Worm (Caenorhabditis elegans) whole organism, early embryonic: Measurements from ENCODE around the gene kgb-2.
"Not testable (repeated sequence)": the region's sequence is repeated elsewhere in the genome, so short reads cannot be mapped to it uniquely, and the experiment has no call there.

Experiments
- B0310.2 ChIP-seq: sonication (generic microtip); optimal IDR thresholded peaks from 2 replicates; lab custom pipeline; 2016; ENCODE audit warnings: mild to moderate bottlenecking, missing genetic modification characterization, missing compliant biosample characterization
- F13C5.2 ChIP-seq: sonication (generic microtip); optimal IDR thresholded peaks from 2 replicates; lab custom pipeline; 2017; ENCODE audit warnings: mild to moderate bottlenecking, missing genetic modification characterization, inconsistent platforms, missing compliant biosample characterization
- aly-1 ChIP-seq: sonication (generic microtip); optimal IDR thresholded peaks from 2 replicates; lab custom pipeline; 2016; ENCODE audit warnings: missing genetic modification characterization, missing compliant biosample characterization
- ama-1 ChIP-seq: fragments of 150-350 bp; optimal IDR thresholded peaks from 2 replicates; lab custom pipeline; 2014
- ceh-13 ChIP-seq: fragments of 200-800 bp; sonication (Bioruptor generic); optimal IDR thresholded peaks from 2 replicates; lab custom pipeline; 2018; ENCODE audit warnings: mild to moderate bottlenecking, missing genetic modification characterization, missing compliant biosample characterization
- ceh-36 ChIP-seq: sonication (generic microtip); optimal IDR thresholded peaks from 2 replicates; lab custom pipeline; 2016; ENCODE audit warnings: missing genetic modification characterization, inconsistent platforms, missing compliant biosample characterization
- ets-7 ChIP-seq: sonication (generic microtip); optimal IDR thresholded peaks from 2 replicates; lab custom pipeline; 2016; ENCODE audit warnings: missing genotype, missing genetic modification characterization, missing compliant biosample characterization
- flt-1 ChIP-seq: fragments of 200-800 bp; sonication (Bioruptor generic); IDR thresholded peaks from 2 replicates; pipeline ENCODE4 v1.3.6; 2022; ENCODE audit warnings: missing genetic modification characterization, missing compliant biosample characterization
- hmbx-1 ChIP-seq: sonication (generic microtip); optimal IDR thresholded peaks from 2 replicates; lab custom pipeline; 2016; ENCODE audit warnings: mild to moderate bottlenecking, missing genetic modification characterization, missing compliant biosample characterization
- hmg-4 ChIP-seq: fragments of 200-800 bp; sonication (Bioruptor generic); optimal IDR thresholded peaks from 2 replicates; lab custom pipeline; 2018; ENCODE audit warnings: mild to moderate bottlenecking, missing genetic modification characterization, missing compliant biosample characterization
- hnd-1 ChIP-seq: sonication (generic microtip); optimal IDR thresholded peaks from 2 replicates; lab custom pipeline; 2016; ENCODE audit warnings: missing genetic modification characterization, missing compliant biosample characterization
- pes-1 ChIP-seq: fragments of 200-800 bp; sonication (Bioruptor generic); IDR thresholded peaks from 2 replicates; pipeline ENCODE4 v1.3.6; 2022; ENCODE audit warnings: missing genetic modification reagents, missing genetic modification characterization, missing compliant biosample characterization
- scrt-1 ChIP-seq: fragments of 200-800 bp; sonication (Bioruptor generic); IDR thresholded peaks from 2 replicates; pipeline ENCODE4 v1.3.6; 2022; ENCODE audit warnings: missing genetic modification characterization, missing compliant biosample characterization
- sea-1 ChIP-seq: fragments of 200-800 bp; sonication (Bioruptor generic); conservative IDR thresholded peaks from 2 replicates; pipeline ENCODE4 v1.3.6; 2022; ENCODE audit warnings: missing genetic modification characterization, missing compliant biosample characterization
- tbx-11 ChIP-seq: fragments of 200-800 bp; sonication (Bioruptor generic); IDR thresholded peaks from 2 replicates; pipeline ENCODE4 v1.3.6; 2022; ENCODE audit warnings: missing genetic modification characterization, missing compliant biosample characterization
- tbx-37 ChIP-seq: fragments of 200-800 bp; sonication (Bioruptor generic); conservative IDR thresholded peaks from 2 replicates; pipeline ENCODE4 v1.3.6; 2022; ENCODE audit warnings: missing genetic modification reagents, missing genetic modification characterization, missing compliant biosample characterization
- tra-4 ChIP-seq: sonication (generic microtip); optimal IDR thresholded peaks from 2 replicates; lab custom pipeline; 2017; ENCODE audit warnings: missing genetic modification characterization, missing compliant biosample characterization

kgb-2 gene

ce11 chrIV:3578667-3579066 is 27.9 kb upstream of the kgb-2 start:
- no peak for TF ChIP-seq pes-1
- TF ChIP-seq hmg-4 (GFP tag; lab: Kevin White, UChicago) = no peak

- TF ChIP-seq hnd-1 (tag; lab: Kevin White, UChicago) (no peak), ama-1 (lab: Kevin White, UChicago) (no peak), pes-1 (no peak), ceh-36 (no peak), sea-1 (GFP tag; lab: Robert Waterston, UW) (no peak), ets-7 (tag; lab: Kevin White, UChicago) (no peak), tbx-11 (GFP tag; lab: Robert Waterston, UW) (no peak)
Observed at ce11 chrIV:3579477-3579975, 27.1 kb upstream of the kgb-2 start, which contains the start of gene Y37E11B.1. Gene Y37E11B.1 (plus strand): TSS chrIV:3579621.

- TF ChIP-seq tbx-11 (GFP tag; lab: Robert Waterston, UW); F13C5.2 (tag; lab: Kevin White, UChicago); scrt-1: not testable (repeated sequence)
Observed at ce11 chrIV:3582806-3583205, 23.8 kb upstream of the kgb-2 start, which contains the start of gene blos-7. Gene blos-7 (minus strand): TSS chrIV:3582906.

ce11 chrIV:3590821-3591220 is 15.8 kb upstream of the kgb-2 start:
- TF ChIP-seq hnd-1 (tag; lab: Kevin White, UChicago) = no peak
- TF ChIP-seq ceh-13 (GFP tag; lab: Kevin White, UChicago) = no peak
- no peak for TF ChIP-seq B0310.2 (tag; lab: Kevin White, UChicago)
- no peak for TF ChIP-seq tbx-11 (GFP tag; lab: Robert Waterston, UW)
- no peak for TF ChIP-seq tra-4 (tag; lab: Kevin White, UChicago)
- no peak for TF ChIP-seq pes-1
- TF ChIP-seq flt-1 (GFP tag; lab: Robert Waterston, UW) = no peak
- TF ChIP-seq ama-1 (lab: Kevin White, UChicago) = no peak
- TF ChIP-seq ceh-36 = no peak
- no peak for TF ChIP-seq scrt-1
- TF ChIP-seq tbx-37 (GFP tag; lab: Robert Waterston, UW) = no peak
- TF ChIP-seq sea-1 (GFP tag; lab: Robert Waterston, UW) = no peak
- no peak for TF ChIP-seq F13C5.2 (tag; lab: Kevin White, UChicago)
- no peak for TF ChIP-seq aly-1
- no peak for TF ChIP-seq hmbx-1
- no peak for TF ChIP-seq hmg-4 (GFP tag; lab: Kevin White, UChicago)
- TF ChIP-seq ets-7 (tag; lab: Kevin White, UChicago) = no peak

ce11 chrIV:3593513-3593912 is 13.1 kb upstream of the kgb-2 start, which contains the start of gene taf-2:
Gene taf-2 (minus strand): TSS chrIV:3593613.
- TF ChIP-seq ama-1 (lab: Kevin White, UChicago) (no peak), pes-1 (no peak), sea-1 (GFP tag; lab: Robert Waterston, UW) (no peak), ceh-13 (GFP tag; lab: Kevin White, UChicago) (no peak), aly-1 (no peak), hmg-4 (GFP tag; lab: Kevin White, UChicago) (no peak), B0310.2 (tag; lab: Kevin White, UChicago) (no peak), ets-7 (tag; lab: Kevin White, UChicago) (no peak)

ce11 chrIV:3597356-3597755 is 9.2 kb upstream of the kgb-2 start:
- TF ChIP-seq hmbx-1 (no peak), B0310.2 (tag; lab: Kevin White, UChicago) (no peak)

ce11 chrIV:3598452-3598851 is 8.1 kb upstream of the kgb-2 start, which contains the start of gene Y37E11B.5:
Gene Y37E11B.5 (minus strand): TSS chrIV:3598552.
- no peak for TF ChIP-seq F13C5.2 (tag; lab: Kevin White, UChicago)

ce11 chrIV:3599126-3599525 is 7.5 kb upstream of the kgb-2 start, which contains the start of gene Y37E11B.6:
Gene Y37E11B.6 (minus strand): TSS chrIV:3599306.
- no peak for TF ChIP-seq ceh-36
- TF ChIP-seq pes-1 = no peak
- no peak for TF ChIP-seq hmbx-1

ce11 chrIV:3599958-3600357 is 6.6 kb upstream of the kgb-2 start, which contains the start of gene Y37E11B.7:
Gene Y37E11B.7 (minus strand): TSS chrIV:3600164.
- no peak for TF ChIP-seq tbx-37 (GFP tag; lab: Robert Waterston, UW)
- TF ChIP-seq hmbx-1 = no peak
- no peak for TF ChIP-seq ets-7 (tag; lab: Kevin White, UChicago)
- TF ChIP-seq aly-1 = no peak
- TF ChIP-seq ama-1 (lab: Kevin White, UChicago) = no peak
- TF ChIP-seq scrt-1 = no peak

- TF ChIP-seq ceh-13 (GFP tag; lab: Kevin White, UChicago) (no peak), ets-7 (tag; lab: Kevin White, UChicago) (no peak), tbx-11 (GFP tag; lab: Robert Waterston, UW) (no peak), aly-1 (no peak), tbx-37 (GFP tag; lab: Robert Waterston, UW) (no peak), tra-4 (tag; lab: Kevin White, UChicago) (no peak), ama-1 (lab: Kevin White, UChicago) (no peak), flt-1 (GFP tag; lab: Robert Waterston, UW) (no peak), hmbx-1 (no peak), scrt-1 (no peak), ceh-36 (no peak), B0310.2 (tag; lab: Kevin White, UChicago) (no peak), F13C5.2 (tag; lab: Kevin White, UChicago) (no peak), hmg-4 (GFP tag; lab: Kevin White, UChicago) (no peak), hnd-1 (tag; lab: Kevin White, UChicago) (no peak), sea-1 (GFP tag; lab: Robert Waterston, UW) (no peak)
Observed at ce11 chrIV:3601846-3602245, 4.7 kb upstream of the kgb-2 start.
